Fruit fly (Drosophila melanogaster): ENCODE data around the gene SLIRP2.
A peak's percentile ranks its signal among the peaks of the same experiment; 100 is the strongest.

SLIRP2 gene

DNA sequence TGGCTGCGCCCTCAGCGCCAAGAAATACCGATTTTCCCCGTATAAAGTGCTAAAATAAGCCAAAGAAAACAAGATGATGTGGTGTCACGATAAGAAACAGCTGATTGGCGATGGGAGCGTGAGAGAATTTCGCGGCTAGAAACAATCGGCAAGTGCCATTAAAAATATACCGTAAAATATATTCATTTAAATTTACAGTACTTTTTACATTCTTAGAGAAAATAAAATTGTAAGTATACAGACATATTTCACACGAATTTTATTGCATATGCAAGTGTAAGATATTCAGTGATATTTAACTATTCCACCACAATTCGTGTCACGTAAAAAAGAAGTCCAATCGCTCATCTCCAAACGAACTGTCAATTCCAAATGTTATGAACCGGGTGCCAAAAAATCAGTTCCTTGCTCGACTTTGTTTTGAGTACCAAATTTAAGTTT lies 25.7 kb downstream of the SLIRP2 start, which contains the start of the genes Unc50, CG11755 and CG8043 (continued):
- peak; percentile 30 for TF ChIP-seq CG7271 (tag; optimal IDR thresholded peaks at IDR 0.05)
- TF ChIP-seq CG15514 (GFP tag; optimal IDR thresholded peaks at IDR 0.05) = peak; percentile 96
- peak; percentile 49 for TF ChIP-seq cwo (GFP tag; optimal IDR thresholded peaks at IDR 0.05)
- TF ChIP-seq ash1 (GFP tag; optimal IDR thresholded peaks at IDR 0.05) = no peak
- TF ChIP-seq ci (GFP tag; IDR thresholded peaks at IDR 0.05) = no peak; the same call in 2 of the 3 replicates
- peak; percentile 36; the same call in 1 of the 2 replicates for TF ChIP-seq Ada2b (GFP tag; IDR thresholded peaks at IDR 0.05)
- no peak for TF ChIP-seq usp (GFP tag; optimal IDR thresholded peaks at IDR 0.05)
- peak; percentile 91 for TF ChIP-seq Xbp1 (GFP tag; optimal IDR thresholded peaks at IDR 0.05)
- TF ChIP-seq CG18764 (GFP tag; optimal IDR thresholded peaks at IDR 0.05) = peak; percentile 55
- TF ChIP-seq CG13424 (tag; optimal IDR thresholded peaks at IDR 0.05) = peak; percentile 84
- TF ChIP-seq CG6791 (GFP tag; IDR thresholded peaks at IDR 0.05; ENCODE audit: partially characterized antibody) = peak; percentile 92
- no peak for TF ChIP-seq otp (GFP tag; IDR thresholded peaks at IDR 0.05)
- no peak for TF ChIP-seq CG2199 (GFP tag; IDR thresholded peaks at IDR 0.05)
- peak; percentile 72 for TF ChIP-seq CG9437 (GFP tag; optimal IDR thresholded peaks at IDR 0.05)
- TF ChIP-seq CG15073 (GFP tag; optimal IDR thresholded peaks at IDR 0.05) = no peak
- TF ChIP-seq BtbVII (GFP tag; optimal IDR thresholded peaks at IDR 0.05) = no peak
- peak; percentile 30 for TF ChIP-seq CG10431 (GFP tag; optimal IDR thresholded peaks at IDR 0.05)
- peak; percentile 50 for TF ChIP-seq CG9876 (GFP tag; optimal IDR thresholded peaks at IDR 0.05)
- no peak for TF ChIP-seq Neu2 (GFP tag; optimal IDR thresholded peaks at IDR 0.05; ENCODE audit: borderline replicate concordance)
- TF ChIP-seq fru (optimal IDR thresholded peaks at IDR 0.05) = no peak
- TF ChIP-seq hbn (GFP tag; IDR thresholded peaks at IDR 0.05; ENCODE audit: partially characterized antibody) = peak; percentile 99
- TF ChIP-seq HmgZ (tag; optimal IDR thresholded peaks at IDR 0.05) = peak; percentile 87
- TF ChIP-seq CG17912 (GFP tag; optimal IDR thresholded peaks at IDR 0.05) = no peak
- peak; percentile 32; the same call in 1 of the 2 replicates for TF ChIP-seq CG32767 (GFP tag; IDR thresholded peaks at IDR 0.05)
- TF ChIP-seq CG13123 (GFP tag; optimal IDR thresholded peaks at IDR 0.05) = peak; percentile 66
- peak; percentile 26 for TF ChIP-seq run (tag; optimal IDR thresholded peaks at IDR 0.05)
- peak; percentile 87 for TF ChIP-seq gem (tag; optimal IDR thresholded peaks at IDR 0.05)
- peak; percentile 69; the same call in 2 of the 3 replicates for TF ChIP-seq H15 (GFP tag; IDR thresholded peaks at IDR 0.05)
- TF ChIP-seq corto (GFP tag; optimal IDR thresholded peaks at IDR 0.05) = peak; percentile 72
- TF ChIP-seq Rx (GFP tag; IDR thresholded peaks at IDR 0.05) = peak; percentile 46; the same call in 1 of the 2 replicates
- TF ChIP-seq CG10654 (GFP tag; optimal IDR thresholded peaks at IDR 0.05) = peak; percentile 73

DNA sequence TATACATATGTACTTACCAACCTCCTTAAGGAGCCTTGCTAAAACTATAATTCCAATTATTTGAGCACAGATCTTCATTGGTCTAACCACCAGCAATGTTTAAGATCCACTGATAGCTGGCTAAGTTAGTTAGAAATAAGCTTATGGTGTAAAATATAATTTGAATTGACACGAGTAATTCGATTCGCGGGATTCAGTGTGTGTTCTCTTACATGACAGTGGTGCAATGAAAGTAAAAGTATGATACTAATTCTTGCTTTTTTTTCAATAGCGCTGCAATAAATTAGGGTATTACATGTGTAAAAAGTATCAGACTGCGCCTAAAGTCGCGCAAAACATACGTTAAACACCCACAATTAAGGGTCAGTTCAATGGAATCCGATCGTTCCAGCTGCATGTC lies 29.1 kb downstream of the SLIRP2 start, which contains the start of gene CG33325:
Gene CG33325 (minus strand): TSS at position 101 of the 400 bp plus-strand sequence.
- TF ChIP-seq gem (tag; optimal IDR thresholded peaks at IDR 0.05) = no peak
- no peak for TF ChIP-seq CG15601 (tag; optimal IDR thresholded peaks at IDR 0.05)
- no peak for TF ChIP-seq ERR (GFP tag; optimal IDR thresholded peaks at IDR 0.05)
- TF ChIP-seq CG12155 (GFP tag; optimal IDR thresholded peaks at IDR 0.05) = no peak
- no peak for TF ChIP-seq sr (GFP tag; IDR thresholded peaks at IDR 0.05)
- TF ChIP-seq crp (GFP tag; optimal IDR thresholded peaks at IDR 0.05) = no peak

DNA sequence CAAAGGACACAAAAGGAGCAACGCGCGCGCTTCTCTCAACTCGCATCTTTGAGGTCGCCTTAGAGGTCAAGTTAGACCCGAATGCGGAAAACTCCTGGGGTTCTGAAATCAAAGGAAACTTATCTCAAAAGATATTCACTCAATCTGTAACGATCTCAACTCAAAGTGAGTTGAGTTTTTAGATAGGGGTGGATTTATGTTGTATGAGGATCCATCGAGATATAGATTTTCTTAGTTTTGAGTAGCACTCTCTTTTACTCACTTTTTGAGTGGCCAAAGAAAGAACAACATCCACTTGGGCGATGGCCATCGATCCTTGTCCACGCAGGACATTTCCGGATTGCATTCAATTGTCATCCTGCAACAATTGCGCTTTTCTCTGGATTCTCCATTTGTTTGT lies 29.7 kb downstream of the SLIRP2 start:
- no peak for TF ChIP-seq da (GFP tag; optimal IDR thresholded peaks at IDR 0.05)
- TF ChIP-seq pros (GFP tag; optimal IDR thresholded peaks at IDR 0.05) = peak; percentile 73
- TF ChIP-seq z (GFP tag; IDR thresholded peaks at IDR 0.05) = peak; percentile 96

Data from whole organism, embryonic.